2 fruit fly cellular contexts compared by ENCODE assay signal in the genomic region with DNA sequence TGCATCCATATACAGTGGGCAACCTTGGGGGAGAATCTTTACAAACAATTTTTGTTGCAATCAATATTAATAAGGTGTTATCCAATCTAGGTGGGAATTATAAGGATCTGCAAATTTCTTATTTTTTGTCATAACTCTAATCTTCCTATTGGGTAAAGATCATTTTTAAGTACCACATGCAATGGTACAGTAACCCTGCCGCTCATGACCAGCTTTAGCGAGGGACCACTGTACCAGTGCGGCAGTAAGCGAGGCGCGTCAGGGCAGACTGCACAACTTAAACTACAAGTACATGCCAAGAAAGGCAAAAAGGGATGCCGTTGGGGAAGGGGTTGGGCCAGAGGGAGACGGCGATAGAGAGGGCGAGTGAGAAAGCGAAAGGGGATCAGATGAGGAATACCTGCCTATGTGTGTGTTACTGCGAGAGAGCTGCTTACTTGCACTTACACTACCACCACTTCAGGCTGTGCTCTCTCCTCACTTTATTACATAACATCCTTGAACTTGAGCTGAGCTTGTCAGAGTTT.
TF ChIP-seq lines count a peak whose summit lies in the region.

No protein-coding gene starts in this region.

TF ChIP-seq in whole organism, embryonic, 481 proteins besides CTCF, POLR2A, EP300 and RAD21 (continued from another document):
- TF ChIP-seq Gug (GFP tag; IDR thresholded peaks at IDR 0.05; lab: Robert Waterston, UW) (no peak), cato (GFP tag; optimal IDR thresholded peaks at IDR 0.05; lab: Kevin White, UChicago; ENCODE audit: borderline replicate concordance) (no peak), Dip2 (GFP tag; IDR thresholded peaks at IDR 0.05; lab: Robert Waterston, UW) (no peak), Eip74EF (GFP tag; optimal IDR thresholded peaks at IDR 0.05; lab: Kevin White, UChicago) (no peak), usp (GFP tag; optimal IDR thresholded peaks at IDR 0.05; lab: Kevin White, UChicago) (no peak), Camta (GFP tag; optimal IDR thresholded peaks at IDR 0.05; lab: Kevin White, UChicago) (no peak), phol (tag; optimal IDR thresholded peaks at IDR 0.05; lab: Kevin White, UChicago) (peak; percentile 2), crc (GFP tag; optimal IDR thresholded peaks at IDR 0.05; lab: Kevin White, UChicago) (no peak), CG8281 (tag; optimal IDR thresholded peaks at IDR 0.05; lab: Kevin White, UChicago) (no peak), CHES-1-like (GFP tag; optimal IDR thresholded peaks at IDR 0.05; lab: Kevin White, UChicago) (no peak), dysf (GFP tag; IDR thresholded peaks at IDR 0.05; lab: Robert Waterston, UW) (no peak), row (GFP tag; IDR thresholded peaks at IDR 0.05; lab: Robert Waterston, UW) (peak; percentile 30; the same call in 1 of the 3 replicates), trh (GFP tag; optimal IDR thresholded peaks at IDR 0.05; lab: Kevin White, UChicago) (no peak), Drgx (GFP tag; IDR thresholded peaks at IDR 0.05; lab: Robert Waterston, UW) (peak; percentile 47; the same call in 1 of the 2 replicates), lbe (GFP tag; optimal IDR thresholded peaks at IDR 0.05; lab: Kevin White, UChicago) (peak; percentile 82), CG8089 (GFP tag; optimal IDR thresholded peaks at IDR 0.05; lab: Kevin White, UChicago) (no peak), Doc3 (GFP tag; IDR thresholded peaks at IDR 0.05; lab: Robert Waterston, UW; ENCODE audit: partially characterized antibody) (no peak), CG8359 (GFP tag; optimal IDR thresholded peaks at IDR 0.05; lab: Kevin White, UChicago; ENCODE audit: borderline replicate concordance) (no peak), MBD-R2 (GFP tag; IDR thresholded peaks at IDR 0.05; lab: Robert Waterston, UW) (no peak), CG1832 (GFP tag; optimal IDR thresholded peaks at IDR 0.05; lab: Kevin White, UChicago) (peak; percentile 34), Chrac-16 (GFP tag; optimal IDR thresholded peaks at IDR 0.05; lab: Kevin White, UChicago) (no peak), CG32532 (GFP tag; IDR thresholded peaks at IDR 0.05; lab: Robert Waterston, UW) (no peak), CG12942 (GFP tag; optimal IDR thresholded peaks at IDR 0.05; lab: Kevin White, UChicago) (no peak), lola (GFP tag; optimal IDR thresholded peaks at IDR 0.05; lab: Kevin White, UChicago) (no peak), Tbp (GFP tag; optimal IDR thresholded peaks at IDR 0.05; lab: Kevin White, UChicago) (no peak), nom (GFP tag; optimal IDR thresholded peaks at IDR 0.05; lab: Kevin White, UChicago) (peak; percentile 85), CG7556 (GFP tag; optimal IDR thresholded peaks at IDR 0.05; lab: Kevin White, UChicago) (no peak), corto (GFP tag; optimal IDR thresholded peaks at IDR 0.05; lab: Kevin White, UChicago) (peak; percentile 73), CG9727 (GFP tag; optimal IDR thresholded peaks at IDR 0.05; lab: Kevin White, UChicago) (no peak), CG1603 (tag; optimal IDR thresholded peaks at IDR 0.05; lab: Kevin White, UChicago) (peak; percentile 3), mam (GFP tag; optimal IDR thresholded peaks at IDR 0.05; lab: Kevin White, UChicago) (no peak), B-H1 (GFP tag; IDR thresholded peaks at IDR 0.05; lab: Robert Waterston, UW) (no peak), B-H2 (GFP tag; optimal IDR thresholded peaks at IDR 0.05; lab: Kevin White, UChicago) (no peak), H2.0 (GFP tag; IDR thresholded peaks at IDR 0.05; lab: Robert Waterston, UW) (no peak), org-1 (GFP tag; optimal IDR thresholded peaks at IDR 0.05; lab: Kevin White, UChicago) (no peak), CG2202 (tag; optimal IDR thresholded peaks at IDR 0.05; lab: Kevin White, UChicago) (no peak), Ets65A (GFP tag; lab: Kevin White, UChicago) (peak; percentile 74), bcd (GFP tag; optimal IDR thresholded peaks at IDR 0.05; lab: Kevin White, UChicago) (no peak), cg (GFP tag; optimal IDR thresholded peaks at IDR 0.05; lab: Kevin White, UChicago) (peak; percentile 5), gem (tag; optimal IDR thresholded peaks at IDR 0.05; lab: Kevin White, UChicago) (peak; percentile 5), hth (optimal IDR thresholded peaks at IDR 0.05; lab: Kevin White, UChicago) (no peak), grau (tag; optimal IDR thresholded peaks at IDR 0.05; lab: Kevin White, UChicago) (peak; percentile 64), Ptx1 (GFP tag; IDR thresholded peaks at IDR 0.05; lab: Robert Waterston, UW) (0 out of 2 replicates have a peak, but pooled peaks have one; percentile 7), luna (GFP tag; optimal IDR thresholded peaks at IDR 0.05; lab: Kevin White, UChicago) (no peak), CG6765 (GFP tag; optimal IDR thresholded peaks at IDR 0.05; lab: Kevin White, UChicago) (no peak), kah (GFP tag; optimal IDR thresholded peaks at IDR 0.05; lab: Kevin White, UChicago) (no peak), CG31224 (GFP tag; IDR thresholded peaks at IDR 0.05; lab: Robert Waterston, UW) (no peak), Med (GFP tag; lab: Kevin White, UChicago) (peak; percentile 71), CG31388 (GFP tag; optimal IDR thresholded peaks at IDR 0.05; lab: Kevin White, UChicago) (no peak), CG9609 (GFP tag; optimal IDR thresholded peaks at IDR 0.05; lab: Kevin White, UChicago) (no peak), HLH4C (GFP tag; IDR thresholded peaks at IDR 0.05; lab: Robert Waterston, UW; ENCODE audit: partially characterized antibody) (no peak), prd (optimal IDR thresholded peaks at IDR 0.05; lab: Kevin White, UChicago) (no peak), prd (GFP tag; IDR thresholded peaks at IDR 0.05; lab: Robert Waterston, UW) (peak; percentile 20; the same call in 1 of the 3 replicates), mirr (GFP tag; optimal IDR thresholded peaks at IDR 0.05; lab: Kevin White, UChicago) (no peak), pb (GFP tag; optimal IDR thresholded peaks at IDR 0.05; lab: Kevin White, UChicago) (no peak), CG12104 (GFP tag; optimal IDR thresholded peaks at IDR 0.05; lab: Kevin White, UChicago) (no peak)
TF ChIP-seq in whole organism, embryonic: peak in this region for 22.

TF ChIP-seq in whole organism, prepupa, 60 proteins besides CTCF, POLR2A, EP300 and RAD21 (continued from another document):
- TF ChIP-seq Ets96B (tag; optimal IDR thresholded peaks at IDR 0.05; lab: Kevin White, UChicago), result peak; percentile 93
- peak; percentile 65 for TF ChIP-seq CG16779 (tag; optimal IDR thresholded peaks at IDR 0.05; lab: Kevin White, UChicago)
- TF ChIP-seq CG8632 (GFP tag; optimal IDR thresholded peaks at IDR 0.05; lab: Kevin White, UChicago), result peak; percentile 83
- peak; percentile 90 for TF ChIP-seq CG10631 (GFP tag; optimal IDR thresholded peaks at IDR 0.05; lab: Kevin White, UChicago)
- TF ChIP-seq svp (GFP tag; lab: Kevin White, UChicago), result peak; percentile 89
- TF ChIP-seq Hr38 (GFP tag; optimal IDR thresholded peaks at IDR 0.05; lab: Kevin White, UChicago), result no peak
- TF ChIP-seq salr (GFP tag; optimal IDR thresholded peaks at IDR 0.05; lab: Kevin White, UChicago), result peak; percentile 68 to 91
- peak; percentile 63 for TF ChIP-seq Ets21C (GFP tag; optimal IDR thresholded peaks at IDR 0.05; lab: Kevin White, UChicago)
- peak; percentile 86 for TF ChIP-seq Eip75B (GFP tag; optimal IDR thresholded peaks at IDR 0.05; lab: Kevin White, UChicago)
- peak; percentile 81 for TF ChIP-seq Hr39 (GFP tag; optimal IDR thresholded peaks at IDR 0.05; lab: Kevin White, UChicago)
- peak; percentile 94 for TF ChIP-seq CG3032 (tag; optimal IDR thresholded peaks at IDR 0.05; lab: Kevin White, UChicago)
- peak; percentile 75 for TF ChIP-seq Met (GFP tag; optimal IDR thresholded peaks at IDR 0.05; lab: Kevin White, UChicago)
TF ChIP-seq in whole organism, prepupa: peak in this region for 55.
